Fruit fly (Drosophila melanogaster) whole organism, wandering third instar larva: ENCODE data around the gene CG34345.

Source experiments
- Dfd ChIP-seq: fragments of >200 bp; optimal IDR thresholded peaks from 2 replicates; lab custom pipeline; 2017; ENCODE audit warnings: missing biosample characterization, missing genetic modification characterization
- Dif ChIP-seq: fragments of 200-275, 200-300 bp; sonication (Bioruptor generic); optimal IDR thresholded peaks from 2 replicates; lab custom pipeline; 2018; ENCODE audit warnings: missing biosample characterization, missing genetic modification characterization; ENCODE audit not compliant: partially characterized antibody
- Hnf4 ChIP-seq: fragments of 200-800 bp; sonication (Bioruptor generic); optimal IDR thresholded peaks from 2 replicates; lab custom pipeline; 2016; ENCODE audit warnings: missing biosample characterization, mild to moderate bottlenecking, missing genetic modification characterization
- Hr78 ChIP-seq: fragments of >200 bp; optimal IDR thresholded peaks from 2 replicates; lab custom pipeline; 2017; ENCODE audit warnings: missing biosample characterization, missing genetic modification characterization
- dmrt93B ChIP-seq: fragments of 200-800 bp; sonication (Bioruptor generic); optimal IDR thresholded peaks from 2 replicates; lab custom pipeline; 2018; ENCODE audit warnings: missing biosample characterization, mild to moderate bottlenecking, missing genetic modification characterization
- fru ChIP-seq: fragments of 200-800 bp; sonication (Bioruptor generic); optimal IDR thresholded peaks from 3 replicates; lab custom pipeline; 2016; ENCODE audit warnings: missing biosample characterization, mild to moderate bottlenecking, missing genetic modification characterization
- h ChIP-seq: fragments of 200-800 bp; sonication (Bioruptor generic); optimal IDR thresholded peaks from 3 replicates; lab custom pipeline; 2016; ENCODE audit warnings: missing biosample characterization, mild to moderate bottlenecking, missing genetic modification characterization
- psq ChIP-seq: fragments of 200-800 bp; sonication (Bioruptor generic); optimal IDR thresholded peaks from 3 replicates; lab custom pipeline; 2017; ENCODE audit warnings: missing biosample characterization, mild to moderate bottlenecking, missing genetic modification characterization, moderate library complexity
- sv ChIP-seq: fragments of 200-800 bp; sonication (Bioruptor generic); optimal IDR thresholded peaks from 3 replicates; lab custom pipeline; 2016; ENCODE audit warnings: missing biosample characterization, missing genetic modification characterization

DNA sequence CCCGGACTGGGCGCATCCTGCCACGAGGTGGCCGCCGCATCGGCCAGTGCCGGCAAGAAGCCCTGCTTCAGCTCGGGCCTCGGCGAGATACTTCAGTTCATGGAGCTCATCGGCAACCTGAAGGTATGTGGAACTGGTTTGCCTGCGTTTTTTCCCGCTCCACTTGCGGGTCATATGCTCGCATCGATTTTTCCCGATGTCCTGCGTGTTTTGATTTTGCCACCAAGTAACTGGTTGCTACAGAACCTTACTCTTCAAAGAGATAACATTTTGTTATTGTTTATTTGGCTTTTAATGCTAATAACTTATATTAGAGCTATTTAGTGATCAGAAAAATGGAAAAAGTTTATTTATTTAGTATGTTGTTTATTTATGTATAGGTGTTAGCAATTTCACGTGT is 9.8 kb upstream of the CG34345 start:
- TF ChIP-seq fru (no peak), dmrt93B (no peak), Hnf4 (GFP tag; lab: Kevin White, UChicago) (no peak), sv (GFP tag; lab: Kevin White, UChicago) (no peak), h (no peak), Dif (GFP tag; lab: Kevin White, UChicago) (no peak), Hr78 (GFP tag; lab: Kevin White, UChicago) (no peak), psq (GFP tag; lab: Kevin White, UChicago) (no peak), Dfd (no peak)
